Fruit fly (Drosophila melanogaster) whole organism, prepupa: ENCODE data around the gene TfIIFalpha.

Experiments used
- CG7368 ChIP-seq: fragments of 200-800 bp; sonication (Bioruptor generic); optimal IDR thresholded peaks from 3 replicates; lab custom pipeline; 2016; ENCODE audit warnings: missing biosample characterization, missing genetic modification characterization
- Ets21C ChIP-seq: fragments of 200-800 bp; sonication (Bioruptor generic); optimal IDR thresholded peaks from 3 replicates; lab custom pipeline; 2016; ENCODE audit warnings: missing biosample characterization, missing genetic modification characterization
- Hr38 ChIP-seq: sonication (Bioruptor generic); optimal IDR thresholded peaks from 2 replicates; lab custom pipeline; 2016; ENCODE audit warnings: missing biosample characterization, missing genetic modification characterization
- pdm3 ChIP-seq: fragments of 200-800 bp; sonication (Bioruptor generic); optimal IDR thresholded peaks from 3 replicates; lab custom pipeline; 2016; ENCODE audit warnings: missing biosample characterization, missing genetic modification characterization
- svp ChIP-seq: fragments of 200-800 bp; sonication (Bioruptor generic); peaks from one replicate; lab custom pipeline; 2016; ENCODE audit warnings: missing biosample characterization, missing genetic modification characterization

DNA sequence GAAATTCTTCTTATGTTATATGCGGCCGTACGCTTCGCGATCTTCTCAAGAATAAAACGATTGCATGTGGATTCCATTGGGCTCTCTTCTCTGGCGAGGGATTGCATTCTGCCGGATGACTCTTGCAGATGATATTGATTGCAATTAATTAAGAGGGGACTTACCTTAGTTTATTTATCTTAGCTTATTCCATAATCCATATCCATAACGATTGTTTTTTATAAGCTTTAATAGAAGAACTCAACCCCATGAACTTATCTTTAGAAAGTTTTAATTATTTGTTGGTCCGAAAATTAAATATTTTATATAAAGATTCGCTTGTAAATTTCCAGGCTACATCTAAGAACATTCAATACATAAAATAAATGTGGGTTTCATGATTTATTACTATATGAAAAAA is 4.3 kb upstream of the TfIIFalpha start, which contains the start of gene CRAT:
- TF ChIP-seq Hr38 (no peak), svp (GFP tag; lab: Kevin White, UChicago) (no peak), CG7368 (GFP tag; lab: Kevin White, UChicago) (no peak), pdm3 (GFP tag; lab: Kevin White, UChicago) (no peak), Ets21C (GFP tag; lab: Kevin White, UChicago) (no peak)
